Worm (Caenorhabditis elegans) whole organism, late embryonic: ENCODE data around the gene nhr-232.

ENCODE experiments used
- K02D7.2 ChIP-seq: sonication (generic microtip); optimal IDR thresholded peaks from 2 replicates; lab custom pipeline; 2017; ENCODE audit warnings: mild to moderate bottlenecking, missing genetic modification characterization, missing compliant biosample characterization
- ama-1 ChIP-seq: fragments of 150-350 bp; optimal IDR thresholded peaks from 2 replicates; lab custom pipeline; 2014
- ceh-22 ChIP-seq: sonication (generic microtip); optimal IDR thresholded peaks from 2 replicates; lab custom pipeline; 2017; ENCODE audit warnings: missing biosample characterization, missing genetic modification characterization
- ceh-34 ChIP-seq: sonication (generic microtip); optimal IDR thresholded peaks from 2 replicates; lab custom pipeline; 2016; ENCODE audit warnings: mild to moderate bottlenecking, missing genetic modification characterization, missing compliant biosample characterization
- elt-2 ChIP-seq: sonication (generic microtip); optimal IDR thresholded peaks from 2 replicates; lab custom pipeline; 2016; ENCODE audit warnings: missing genetic modification reagents, missing genetic modification characterization, missing compliant biosample characterization
- fax-1 ChIP-seq: sonication (generic microtip); optimal IDR thresholded peaks from 2 replicates; lab custom pipeline; 2016; ENCODE audit warnings: missing genotype, missing genetic modification characterization, missing compliant biosample characterization
- pqm-1 ChIP-seq: sonication (generic microtip); optimal IDR thresholded peaks from 2 replicates; lab custom pipeline; 2016; ENCODE audit warnings: missing genetic modification characterization, missing compliant biosample characterization
- ref-2 ChIP-seq: sonication (generic microtip); optimal IDR thresholded peaks from 2 replicates; lab custom pipeline; 2016; ENCODE audit warnings: missing genetic modification characterization, missing compliant biosample characterization
- syd-9 ChIP-seq: sonication (generic microtip); optimal IDR thresholded peaks from 2 replicates; lab custom pipeline; 2016; ENCODE audit warnings: mild to moderate bottlenecking, missing genetic modification characterization, moderate library complexity, missing compliant biosample characterization
- tbx-2 ChIP-seq: sonication (generic microtip); optimal IDR thresholded peaks from 2 replicates; lab custom pipeline; 2016; ENCODE audit warnings: missing genetic modification characterization, missing compliant biosample characterization
- unc-55 ChIP-seq: sonication (generic microtip); optimal IDR thresholded peaks from 2 replicates; lab custom pipeline; 2017; ENCODE audit warnings: missing biosample characterization, missing genetic modification reagents, missing genetic modification characterization

- TF ChIP-seq elt-2, result no peak
- no peak for TF ChIP-seq K02D7.2 (tag; lab: Kevin White, UChicago)
- no peak for TF ChIP-seq pqm-1
- no peak for TF ChIP-seq ama-1 (lab: Kevin White, UChicago)
- TF ChIP-seq ceh-22, result no peak
- TF ChIP-seq fax-1 (tag; lab: Kevin White, UChicago), result no peak
- no peak for TF ChIP-seq ceh-34 (tag; lab: Kevin White, UChicago)
- TF ChIP-seq ref-2 (tag; lab: Kevin White, UChicago), result no peak
- no peak for TF ChIP-seq tbx-2 (tag; lab: Kevin White, UChicago)
- TF ChIP-seq syd-9, result no peak
- no peak for TF ChIP-seq unc-55 (GFP tag; lab: Kevin White, UChicago)
Observed at ce11 chrV:10228360-10228759, 27.6 kb upstream of the nhr-232 start, which contains the start of gene fipr-4.
